Worm (Caenorhabditis elegans) whole organism, L2 larva: ENCODE measurements around the gene F14F3.5.

Source experiments
- C34F6.9 ChIP-seq: fragments of 150-350 bp; optimal IDR thresholded peaks from 2 replicates; lab custom pipeline; 2014; ENCODE audit warnings: missing biosample characterization, missing genetic modification characterization
- F13H6.1 ChIP-seq: sonication (generic microtip); optimal IDR thresholded peaks from 2 replicates; lab custom pipeline; 2016; ENCODE audit warnings: missing genetic modification characterization, missing compliant biosample characterization
- R02D3.7 ChIP-seq: fragments of 150-350 bp; optimal IDR thresholded peaks from 2 replicates; lab custom pipeline; 2014; ENCODE audit warnings: missing biosample characterization, missing genetic modification characterization
- Y55F3AM.14 ChIP-seq: fragments of 200-800 bp; sonication (Bioruptor generic); optimal IDR thresholded peaks from 2 replicates; lab custom pipeline; 2018; ENCODE audit warnings: mild to moderate bottlenecking, missing genetic modification characterization, missing compliant biosample characterization
- ZK546.5 ChIP-seq: sonication (generic microtip); optimal IDR thresholded peaks from 2 replicates; lab custom pipeline; 2017; ENCODE audit warnings: missing biosample characterization, missing genetic modification characterization
- alr-1 ChIP-seq: fragments of 150-350 bp; optimal IDR thresholded peaks from 2 replicates; lab custom pipeline; 2014; ENCODE audit warnings: missing biosample characterization, missing genetic modification characterization
- aly-2 ChIP-seq: fragments of 150-350 bp; optimal IDR thresholded peaks from 2 replicates; lab custom pipeline; 2014; ENCODE audit warnings: missing biosample characterization, missing genetic modification characterization
- ama-1 ChIP-seq: fragments of 150-350 bp; optimal IDR thresholded peaks from 2 replicates; lab custom pipeline; 2018; ENCODE audit warnings: inconsistent platforms
- blmp-1 ChIP-seq: sonication (generic microtip); optimal IDR thresholded peaks from 2 replicates; lab custom pipeline; 2017; ENCODE audit warnings: missing genetic modification characterization, mild to moderate bottlenecking, missing compliant biosample characterization, antibody characterized with exemption, moderate library complexity; ENCODE audit not compliant: insufficient read depth
- ceh-16 ChIP-seq: fragments of 150-350 bp; optimal IDR thresholded peaks from 2 replicates; lab custom pipeline; 2014; ENCODE audit warnings: missing biosample characterization, missing genetic modification characterization
- ceh-82 ChIP-seq: fragments of 150-350 bp; optimal IDR thresholded peaks from 2 replicates; lab custom pipeline; 2014; ENCODE audit warnings: missing biosample characterization, missing genetic modification characterization
- crh-2 ChIP-seq: sonication (generic microtip); optimal IDR thresholded peaks from 2 replicates; lab custom pipeline; 2017; ENCODE audit warnings: missing biosample characterization, missing genetic modification characterization
- dmd-4 ChIP-seq: sonication (generic microtip); optimal IDR thresholded peaks from 2 replicates; lab custom pipeline; 2017; ENCODE audit warnings: missing biosample characterization, missing genetic modification characterization
- egl-27 ChIP-seq: sonication (generic microtip); optimal IDR thresholded peaks from 3 replicates; lab custom pipeline; 2017; ENCODE audit warnings: missing biosample characterization, missing genetic modification reagents, missing genetic modification characterization
- elt-1 ChIP-seq: fragments of 150-350 bp; optimal IDR thresholded peaks from 2 replicates; lab custom pipeline; 2014; ENCODE audit warnings: missing biosample characterization, missing genetic modification characterization
- elt-3 ChIP-seq: sonication (generic microtip); optimal IDR thresholded peaks from 2 replicates; lab custom pipeline; 2017; ENCODE audit warnings: missing biosample characterization, missing genetic modification characterization
- fos-1 ChIP-seq: fragments of 150-350 bp; optimal IDR thresholded peaks from 2 replicates; lab custom pipeline; 2014; ENCODE audit warnings: missing biosample characterization, missing genetic modification characterization
- gmeb-1 ChIP-seq: fragments of 150-350 bp; optimal IDR thresholded peaks from 2 replicates; lab custom pipeline; 2014; ENCODE audit warnings: missing biosample characterization, missing genetic modification characterization
- lin-11 ChIP-seq: fragments of 150-350 bp; sonication (generic microtip); optimal IDR thresholded peaks from 2 replicates; lab custom pipeline; 2014; ENCODE audit warnings: missing biosample characterization, missing genetic modification characterization, inconsistent platforms, mixed read lengths
- lin-13 ChIP-seq: fragments of 150-350 bp; optimal IDR thresholded peaks from 2 replicates; lab custom pipeline; 2014; ENCODE audit warnings: missing biosample characterization, missing genetic modification reagents, missing genetic modification characterization
- lin-39 ChIP-seq: fragments of 150-350 bp; optimal IDR thresholded peaks from 2 replicates; lab custom pipeline; 2014; ENCODE audit warnings: missing biosample characterization, missing genetic modification reagents, missing genetic modification characterization
- lsy-2 ChIP-seq, 2 experiments: fragments of 150-350 bp in 1 of 2; sonication (generic microtip) in 1 of 2; optimal IDR thresholded peaks; 2 replicates each; lab custom pipeline; 2014 to 2017; ENCODE audit warnings: missing biosample characterization in 2 of 2, missing genetic modification characterization in 2 of 2
- mab-5 ChIP-seq: fragments of 150-350 bp; optimal IDR thresholded peaks from 2 replicates; lab custom pipeline; 2014; ENCODE audit warnings: missing biosample characterization, missing genetic modification characterization
- mbf-1 ChIP-seq: sonication (generic microtip); optimal IDR thresholded peaks from 2 replicates; lab custom pipeline; 2017; ENCODE audit warnings: missing biosample characterization, missing genetic modification characterization
- mdl-1 ChIP-seq, 2 experiments: fragments of 150-350 bp in 1 of 2; sonication (generic microtip) in 1 of 2; optimal IDR thresholded peaks; 2 replicates each; lab custom pipeline; 2017; ENCODE audit warnings: missing biosample characterization in 2 of 2, missing genetic modification characterization in 2 of 2
- nhr-10 ChIP-seq: sonication (generic microtip); optimal IDR thresholded peaks from 2 replicates; lab custom pipeline; 2017; ENCODE audit warnings: missing biosample characterization, missing genetic modification characterization
- nhr-11 ChIP-seq: fragments of 150-350 bp; optimal IDR thresholded peaks from 2 replicates; lab custom pipeline; 2014; ENCODE audit warnings: missing biosample characterization, missing genetic modification characterization
- nhr-12 ChIP-seq: fragments of 150-350 bp; optimal IDR thresholded peaks from 2 replicates; lab custom pipeline; 2014; ENCODE audit warnings: missing biosample characterization, missing genetic modification characterization
- nhr-129 ChIP-seq: fragments of 150-350 bp; optimal IDR thresholded peaks from 2 replicates; lab custom pipeline; 2014; ENCODE audit warnings: missing biosample characterization, missing genetic modification characterization
- nhr-21 ChIP-seq: fragments of 150-350 bp; optimal IDR thresholded peaks from 2 replicates; lab custom pipeline; 2014; ENCODE audit warnings: missing biosample characterization, missing genetic modification characterization
- nhr-23 ChIP-seq: fragments of 150-350 bp; optimal IDR thresholded peaks from 2 replicates; lab custom pipeline; 2014; ENCODE audit warnings: missing biosample characterization, missing genetic modification reagents, missing genetic modification characterization
- nhr-237 ChIP-seq: fragments of 150-350 bp; optimal IDR thresholded peaks from 2 replicates; lab custom pipeline; 2014; ENCODE audit warnings: missing biosample characterization, missing genetic modification characterization
- nhr-25 ChIP-seq: fragments of 150-350 bp; sonication (generic microtip); optimal IDR thresholded peaks from 3 replicates; lab custom pipeline; 2014; ENCODE audit warnings: missing biosample characterization, missing genetic modification characterization
- nhr-6 ChIP-seq: fragments of 150-350 bp; optimal IDR thresholded peaks from 2 replicates; lab custom pipeline; 2014; ENCODE audit warnings: missing biosample characterization, missing genetic modification characterization
- nhr-77 ChIP-seq: fragments of 150-350 bp; optimal IDR thresholded peaks from 2 replicates; lab custom pipeline; 2014; ENCODE audit warnings: missing biosample characterization, missing genetic modification characterization
- peb-1 ChIP-seq: fragments of 150-350 bp; optimal IDR thresholded peaks from 2 replicates; lab custom pipeline; 2014; ENCODE audit warnings: missing biosample characterization, missing genetic modification characterization
- sem-4 ChIP-seq: fragments of 150-350 bp; optimal IDR thresholded peaks from 2 replicates; lab custom pipeline; 2014; ENCODE audit warnings: missing biosample characterization, missing genetic modification reagents, missing genetic modification characterization
- skn-1 ChIP-seq: sonication (generic microtip); optimal IDR thresholded peaks from 2 replicates; lab custom pipeline; 2017; ENCODE audit warnings: missing biosample characterization, missing genetic modification characterization
- sma-3 ChIP-seq: sonication (generic microtip); optimal IDR thresholded peaks from 2 replicates; lab custom pipeline; 2016; ENCODE audit warnings: missing genetic modification reagents, missing genetic modification characterization, missing compliant biosample characterization
- sma-9 ChIP-seq, 2 experiments: fragments of 150-350 bp in 1 of 2; sonication (generic microtip) in 1 of 2; optimal IDR thresholded peaks; 2 replicates each; lab custom pipeline; 2014 to 2016; ENCODE audit warnings: missing genetic modification characterization in 2 of 2, mild to moderate bottlenecking in 1 of 2, missing biosample characterization in 1 of 2, missing compliant biosample characterization in 1 of 2, missing genetic modification reagents in 1 of 2, moderate library complexity in 1 of 2
- snpc-4 ChIP-seq: fragments of 150-350 bp; optimal IDR thresholded peaks from 2 replicates; lab custom pipeline; 2014; ENCODE audit warnings: missing biosample characterization, missing genetic modification characterization
- unc-39 ChIP-seq: fragments of 150-350 bp; optimal IDR thresholded peaks from 2 replicates; lab custom pipeline; 2014; ENCODE audit warnings: missing biosample characterization, missing genetic modification characterization
- unc-55 ChIP-seq: fragments of 150-350 bp; sonication (generic microtip); optimal IDR thresholded peaks from 3 replicates; lab custom pipeline; 2014; ENCODE audit warnings: missing biosample characterization, missing genetic modification reagents, missing genetic modification characterization
- unc-62 ChIP-seq: fragments of 150-350 bp; optimal IDR thresholded peaks from 2 replicates; lab custom pipeline; 2014; ENCODE audit warnings: missing biosample characterization, missing genetic modification reagents, missing genetic modification characterization
- zag-1 ChIP-seq: fragments of 150-350 bp; optimal IDR thresholded peaks from 2 replicates; lab custom pipeline; 2014; ENCODE audit warnings: missing biosample characterization, missing genetic modification characterization
- ztf-1 ChIP-seq: fragments of 200-800 bp; sonication (Bioruptor generic); conservative IDR thresholded peaks from 2 replicates; pipeline ENCODE4 v1.3.6; 2022; ENCODE audit warnings: missing genetic modification characterization, missing compliant biosample characterization
- ztf-11 ChIP-seq: sonication (generic microtip); optimal IDR thresholded peaks from 2 replicates; lab custom pipeline; 2017; ENCODE audit warnings: missing biosample characterization, missing genetic modification characterization
- ztf-4 ChIP-seq: fragments of 150-350 bp; optimal IDR thresholded peaks from 2 replicates; lab custom pipeline; 2014; ENCODE audit warnings: missing biosample characterization, missing genetic modification characterization

Gene F14F3.5

DNA sequence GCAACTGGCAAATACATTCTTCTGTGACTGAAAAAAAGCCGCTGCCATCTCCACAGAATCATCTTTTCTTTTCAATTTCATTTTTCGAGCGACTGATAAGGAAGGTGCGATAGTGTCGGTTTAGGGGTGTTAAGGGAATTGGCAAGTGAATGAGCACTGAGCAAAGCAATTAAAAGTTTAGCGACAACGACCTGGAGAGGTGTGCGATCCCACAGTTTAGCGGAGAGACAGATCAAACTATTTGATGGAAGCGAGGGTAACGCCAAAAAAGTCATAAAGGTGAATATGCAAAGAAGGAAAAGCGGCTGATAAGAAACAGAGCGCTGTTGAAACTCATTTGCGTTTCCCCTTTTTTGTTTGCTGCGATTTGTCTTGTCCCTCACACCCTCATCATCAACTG lies at the start of gene F14F3.5, which contains the start of gene slcf-1:
TSS of gene F14F3.5 (minus strand) at position 234 of the 400 bp plus-strand sequence.
TSS of gene slcf-1 (plus strand) at position 302 of the 400 bp plus-strand sequence.
- TF ChIP-seq sma-9 (GFP tag; optimal IDR thresholded peaks at IDR 0.05; lab: Kevin White, UChicago), result no peak
- TF ChIP-seq sma-9 (tag; optimal IDR thresholded peaks at IDR 0.05; lab: Kevin White, UChicago), result no peak
- TF ChIP-seq fos-1 (tag; lab: Kevin White, UChicago), result peak; percentile 38

ce11 chrX:10576872-10577271 lies 47.8 kb upstream of the F14F3.5 start, which contains the start of gene nhx-5:
Gene nhx-5, plus strand, starts transcription at chrX:10576953.
- TF ChIP-seq ZK546.5 (tag; lab: Kevin White, UChicago) (no peak), zag-1 (tag; lab: Kevin White, UChicago) (no peak), nhr-77 (tag; lab: Kevin White, UChicago) (no peak), lin-11 (no peak)
- TF ChIP-seq, all 48 proteins: peak for 0

- TF ChIP-seq elt-3 (no peak), lin-13 (peak; percentile 16), lin-39 (tag; lab: Kevin White, UChicago) (no peak), fos-1 (tag; lab: Kevin White, UChicago) (peak; percentile 73), ceh-16 (tag; lab: Kevin White, UChicago) (no peak), snpc-4 (peak; percentile 9), unc-62 (no peak), unc-39 (tag; lab: Kevin White, UChicago) (no peak), skn-1 (tag; lab: Kevin White, UChicago) (no peak), ztf-4 (tag; lab: Kevin White, UChicago) (no peak), nhr-6 (tag; lab: Kevin White, UChicago) (peak; percentile 54), aly-2 (no peak), nhr-25 (peak; percentile 82), sma-9 (GFP tag; optimal IDR thresholded peaks at IDR 0.05; lab: Kevin White, UChicago) (peak; percentile 78), sma-9 (tag; optimal IDR thresholded peaks at IDR 0.05; lab: Kevin White, UChicago) (no peak), elt-1 (tag; lab: Kevin White, UChicago) (no peak), crh-2 (tag; lab: Kevin White, UChicago) (peak; percentile 77), blmp-1 (tag; lab: Kevin White, UChicago) (peak; percentile 38), F13H6.1 (tag; lab: Kevin White, UChicago) (no peak), mab-5 (tag; lab: Kevin White, UChicago) (no peak), lin-11 (no peak), nhr-77 (tag; lab: Kevin White, UChicago) (no peak), ZK546.5 (tag; lab: Kevin White, UChicago) (no peak), ztf-1 (no peak), sem-4 (peak; percentile 25), gmeb-1 (tag; lab: Kevin White, UChicago) (peak; percentile 22), Y55F3AM.14 (no peak), nhr-129 (tag; lab: Kevin White, UChicago) (peak; percentile 89), nhr-23 (tag; lab: Kevin White, UChicago) (no peak), egl-27 (no peak), unc-55 (GFP tag; lab: Kevin White, UChicago) (peak; percentile 93), peb-1 (tag; lab: Kevin White, UChicago) (no peak), nhr-21 (peak; percentile 38), alr-1 (tag; lab: Kevin White, UChicago) (no peak), nhr-12 (tag; lab: Kevin White, UChicago) (no peak), mbf-1 (tag; lab: Kevin White, UChicago) (no peak), mdl-1 (tag; optimal IDR thresholded peaks at IDR 0.05; lab: Kevin White, UChicago) (no peak), nhr-11 (tag; lab: Kevin White, UChicago) (no peak), ceh-82 (tag; lab: Kevin White, UChicago) (peak; percentile 29), ama-1 (no peak), dmd-4 (tag; lab: Kevin White, UChicago) (no peak), ztf-11 (no peak), R02D3.7 (tag; lab: Kevin White, UChicago) (no peak), sma-3 (GFP tag; lab: Kevin White, UChicago) (peak; percentile 54), nhr-10 (tag; lab: Kevin White, UChicago) (no peak), lsy-2 (tag; optimal IDR thresholded peaks at IDR 0.05; lab: Kevin White, UChicago) (peak; percentile 37 to 62), nhr-237 (tag; lab: Kevin White, UChicago) (no peak), C34F6.9 (tag; lab: Kevin White, UChicago) (peak; percentile 92), zag-1 (tag; lab: Kevin White, UChicago) (peak; percentile 21)
Observed at ce11 chrX:10576410-10576809, 47.4 kb upstream of the F14F3.5 start.
